Worm (Caenorhabditis elegans): ENCODE results near the gene ZK1290.5.

The ZK1290.5 gene

ce11 chrII:7505005-7505404, 24.4 kb upstream of the ZK1290.5 start, which contains the start of gene C28F5.1:
Gene C28F5.1 (plus strand): TSS chrII:7505305.
- no peak for TF ChIP-seq ztf-11 (tag; optimal IDR thresholded peaks at IDR 0.05)
- TF ChIP-seq unc-39 (tag; optimal IDR thresholded peaks at IDR 0.05), result no peak
- TF ChIP-seq bed-3 (GFP tag; optimal IDR thresholded peaks at IDR 0.05), result no peak
- no peak for TF ChIP-seq flh-1 (GFP tag; optimal IDR thresholded peaks at IDR 0.05)
- TF ChIP-seq nhr-12 (tag; optimal IDR thresholded peaks at IDR 0.05), result no peak
- no peak for TF ChIP-seq ham-2 (GFP tag; optimal IDR thresholded peaks at IDR 0.05)
- no peak for TF ChIP-seq lin-32 (GFP tag; optimal IDR thresholded peaks at IDR 0.05)
- TF ChIP-seq tbx-8 (GFP tag; optimal IDR thresholded peaks at IDR 0.05), result no peak
- TF ChIP-seq sem-2 (GFP tag; optimal IDR thresholded peaks at IDR 0.05), result no peak

ce11 chrII:7519221-7519620, 10.2 kb upstream of the ZK1290.5 start, which contains the start of gene glb-9:
Gene glb-9 (minus strand): TSS chrII:7519321.
- TF ChIP-seq cnd-1 (tag; optimal IDR thresholded peaks at IDR 0.05) (no peak), pha-4 (tag; optimal IDR thresholded peaks at IDR 0.05) (no peak), blmp-1 (tag; optimal IDR thresholded peaks at IDR 0.05) (no peak), bed-3 (GFP tag; optimal IDR thresholded peaks at IDR 0.05) (no peak), tbx-8 (GFP tag; optimal IDR thresholded peaks at IDR 0.05) (no peak), ztf-11 (tag; optimal IDR thresholded peaks at IDR 0.05) (no peak), lsy-2 (tag; optimal IDR thresholded peaks at IDR 0.05) (no peak), elt-3 (tag; optimal IDR thresholded peaks at IDR 0.05) (no peak), ceh-43 (GFP tag; optimal IDR thresholded peaks at IDR 0.05) (no peak), sptf-1 (tag; optimal IDR thresholded peaks at IDR 0.05) (no peak), M03D4.4 (tag; optimal IDR thresholded peaks at IDR 0.05) (no peak)

- TF ChIP-seq nhr-28 (tag; optimal IDR thresholded peaks at IDR 0.05), result no peak
- TF ChIP-seq ceh-39 (tag; optimal IDR thresholded peaks at IDR 0.05), result no peak
- no peak for TF ChIP-seq pha-4 (tag; optimal IDR thresholded peaks at IDR 0.05)
- TF ChIP-seq ztf-11 (tag; optimal IDR thresholded peaks at IDR 0.05), result no peak
- TF ChIP-seq snpc-4 (tag; optimal IDR thresholded peaks at IDR 0.05), result no peak
- no peak for TF ChIP-seq tbx-8 (GFP tag; optimal IDR thresholded peaks at IDR 0.05)
- TF ChIP-seq blmp-1 (tag; optimal IDR thresholded peaks at IDR 0.05), result no peak
- no peak for TF ChIP-seq drap-1 (GFP tag; optimal IDR thresholded peaks at IDR 0.05)
- no peak for TF ChIP-seq ceh-83 (GFP tag; optimal IDR thresholded peaks at IDR 0.05)
- no peak for TF ChIP-seq lin-13 (tag; optimal IDR thresholded peaks at IDR 0.05)
Observed at ce11 chrII:7521420-7521819, 8.0 kb upstream of the ZK1290.5 start.

- TF ChIP-seq unc-39 (tag; optimal IDR thresholded peaks at IDR 0.05) (no peak), lin-13 (tag; optimal IDR thresholded peaks at IDR 0.05) (no peak), sem-2 (GFP tag; optimal IDR thresholded peaks at IDR 0.05) (no peak), sptf-1 (tag; optimal IDR thresholded peaks at IDR 0.05) (no peak), ceh-43 (GFP tag; optimal IDR thresholded peaks at IDR 0.05) (no peak), elt-3 (tag; optimal IDR thresholded peaks at IDR 0.05) (no peak), unc-62 (GFP tag; optimal IDR thresholded peaks at IDR 0.05) (no peak), lsy-2 (tag; optimal IDR thresholded peaks at IDR 0.05) (no peak), nhr-28 (tag; optimal IDR thresholded peaks at IDR 0.05) (no peak)
Observed at ce11 chrII:7523281-7523680, 6.2 kb upstream of the ZK1290.5 start, which contains the start of gene ZK1290.15. Gene ZK1290.15 (plus strand): TSS chrII:7523581.

- no peak for TF ChIP-seq mep-1 (tag; optimal IDR thresholded peaks at IDR 0.05)
- TF ChIP-seq ceh-43 (GFP tag; optimal IDR thresholded peaks at IDR 0.05), result no peak
- no peak for TF ChIP-seq mab-5 (tag; optimal IDR thresholded peaks at IDR 0.05)
- TF ChIP-seq snpc-4 (tag; optimal IDR thresholded peaks at IDR 0.05), result no peak
- no peak for TF ChIP-seq cnd-1 (tag; optimal IDR thresholded peaks at IDR 0.05)
- no peak for TF ChIP-seq tbx-8 (GFP tag; optimal IDR thresholded peaks at IDR 0.05)
- TF ChIP-seq lin-32 (GFP tag; optimal IDR thresholded peaks at IDR 0.05), result no peak
- TF ChIP-seq M03D4.4 (tag; optimal IDR thresholded peaks at IDR 0.05), result no peak
- TF ChIP-seq elt-1 (tag; optimal IDR thresholded peaks at IDR 0.05; ENCODE audit: borderline replicate concordance, insufficient read depth), result no peak
Observed at ce11 chrII:7525458-7525857, 4.0 kb upstream of the ZK1290.5 start, which contains the start of the genes ZK1290.7 and rnh-1.1. Gene ZK1290.7 (minus strand): TSS chrII:7525558. Gene rnh-1.1 (plus strand): TSS chrII:7525738.

ce11 chrII:7528210-7528609, 1.2 kb upstream of the ZK1290.5 start:
- TF ChIP-seq unc-39 (tag; optimal IDR thresholded peaks at IDR 0.05) (no peak), drap-1 (GFP tag; optimal IDR thresholded peaks at IDR 0.05) (no peak), mls-2 (tag; optimal IDR thresholded peaks at IDR 0.05) (no peak), lsy-2 (tag; optimal IDR thresholded peaks at IDR 0.05) (no peak), unc-62 (GFP tag; optimal IDR thresholded peaks at IDR 0.05) (no peak), cnd-1 (tag; optimal IDR thresholded peaks at IDR 0.05) (no peak), ces-1 (GFP tag; optimal IDR thresholded peaks at IDR 0.05) (no peak), blmp-1 (tag; optimal IDR thresholded peaks at IDR 0.05) (no peak), ztf-11 (tag; optimal IDR thresholded peaks at IDR 0.05) (no peak), flh-1 (GFP tag; optimal IDR thresholded peaks at IDR 0.05) (no peak), hlh-1 (tag; optimal IDR thresholded peaks at IDR 0.05) (no peak), mab-5 (tag; optimal IDR thresholded peaks at IDR 0.05) (no peak), bed-3 (GFP tag; optimal IDR thresholded peaks at IDR 0.05) (no peak), nhr-12 (tag; optimal IDR thresholded peaks at IDR 0.05) (no peak), nhr-76 (tag; optimal IDR thresholded peaks at IDR 0.05) (no peak), lin-32 (GFP tag; optimal IDR thresholded peaks at IDR 0.05) (no peak), nhr-237 (tag; optimal IDR thresholded peaks at IDR 0.05) (no peak), sptf-1 (tag; optimal IDR thresholded peaks at IDR 0.05) (no peak)

Measured in whole organism, mixed stage, embryonic.